Fruit fly (Drosophila melanogaster): Measurements from ENCODE around the gene Sfp84E.

Sfp84E gene

DNA sequence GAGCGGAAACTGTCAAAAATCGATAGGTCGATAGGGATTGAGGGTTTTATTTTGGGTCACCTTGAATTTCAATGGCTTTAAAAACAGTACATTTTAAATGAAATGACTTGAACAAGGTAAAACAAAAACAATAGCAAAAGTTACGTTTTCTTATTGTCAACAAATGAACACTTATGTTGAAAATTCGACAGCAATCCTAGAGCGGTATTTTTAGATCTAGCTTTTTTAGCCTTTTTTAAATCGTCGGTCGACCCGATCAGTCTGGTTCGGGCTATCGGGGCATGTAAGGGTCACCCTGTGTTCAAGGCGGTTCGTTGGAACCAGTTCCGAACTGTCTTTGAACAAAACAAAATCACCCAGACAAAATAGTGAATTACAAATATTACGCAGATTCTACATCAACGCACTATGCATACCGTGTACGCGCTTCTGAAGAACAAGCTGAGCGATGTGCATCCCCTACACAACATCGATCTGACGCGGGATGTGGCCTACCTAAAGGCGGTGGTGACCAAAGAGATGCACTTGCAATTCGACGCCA is 29.0 kb upstream of the Sfp84E start, which contains the start of the genes CG11052 and CG3223 (continued):
- TF ChIP-seq CG2199 (GFP tag; IDR thresholded peaks at IDR 0.05) (no peak), fd96Cb (tag; optimal IDR thresholded peaks at IDR 0.05) (no peak), crp (GFP tag; optimal IDR thresholded peaks at IDR 0.05) (peak in 1 of 2 experiments; percentile 9), Rx (GFP tag; IDR thresholded peaks at IDR 0.05) (no peak), ro (GFP tag; IDR thresholded peaks at IDR 0.05) (no peak), CkIIα-i1 (GFP tag; IDR thresholded peaks at IDR 0.05) (no peak), jigr1 (GFP tag; IDR thresholded peaks at IDR 0.05) (no peak), CG6765 (GFP tag; optimal IDR thresholded peaks at IDR 0.05) (no peak), CG10366 (GFP tag; IDR thresholded peaks at IDR 0.05) (no peak), dmrt11E (tag; optimal IDR thresholded peaks at IDR 0.05) (no peak), CG6175 (GFP tag; IDR thresholded peaks at IDR 0.05) (no peak), Vsx1 (GFP tag; optimal IDR thresholded peaks at IDR 0.05) (no peak), NK7.1 (GFP tag; optimal IDR thresholded peaks at IDR 0.05) (no peak), dimm (GFP tag; IDR thresholded peaks at IDR 0.05) (no peak), NC2β (GFP tag; optimal IDR thresholded peaks at IDR 0.05) (no peak), CG8765 (GFP tag; IDR thresholded peaks at IDR 0.05) (no peak), ewg (GFP tag; optimal IDR thresholded peaks at IDR 0.05) (no peak), vvl (GFP tag; IDR thresholded peaks at IDR 0.05) (peak; percentile 51), D (optimal IDR thresholded peaks at IDR 0.05) (no peak), D (GFP tag; optimal IDR thresholded peaks at IDR 0.05) (no peak), CG7271 (tag; optimal IDR thresholded peaks at IDR 0.05) (no peak), Optix (GFP tag; IDR thresholded peaks at IDR 0.05) (no peak), pb (GFP tag; optimal IDR thresholded peaks at IDR 0.05) (no peak), CG3726 (GFP tag; IDR thresholded peaks at IDR 0.05) (no peak), fd64A (GFP tag; optimal IDR thresholded peaks at IDR 0.05) (no peak), Eip74EF (GFP tag; optimal IDR thresholded peaks at IDR 0.05) (no peak), Chrac-16 (GFP tag; optimal IDR thresholded peaks at IDR 0.05) (no peak), dpn (GFP tag; optimal IDR thresholded peaks at IDR 0.05) (peak in 1 of 2 experiments; percentile 21), Adf1 (GFP tag; IDR thresholded peaks at IDR 0.05) (no peak), Hr3 (GFP tag; optimal IDR thresholded peaks at IDR 0.05) (peak; percentile 1), Dp (GFP tag; optimal IDR thresholded peaks at IDR 0.05) (peak; percentile 69), fd3F (GFP tag; optimal IDR thresholded peaks at IDR 0.05) (no peak), CG9817 (tag; optimal IDR thresholded peaks at IDR 0.05) (no peak), CG12104 (GFP tag; optimal IDR thresholded peaks at IDR 0.05) (no peak), MTF-1 (GFP tag; optimal IDR thresholded peaks at IDR 0.05; ENCODE audit: borderline replicate concordance) (no peak), pho (GFP tag; optimal IDR thresholded peaks at IDR 0.05) (peak; percentile 29), CG18011 (GFP tag; optimal IDR thresholded peaks at IDR 0.05) (no peak), CG10209 (GFP tag; optimal IDR thresholded peaks at IDR 0.05) (no peak), CG32772 (GFP tag; IDR thresholded peaks at IDR 0.05) (no peak), CrebB (tag; optimal IDR thresholded peaks at IDR 0.05) (no peak), unpg (GFP tag; optimal IDR thresholded peaks at IDR 0.05) (no peak), CG9876 (GFP tag; optimal IDR thresholded peaks at IDR 0.05) (no peak), CG9215 (GFP tag; IDR thresholded peaks at IDR 0.05) (no peak), BtbVII (GFP tag; optimal IDR thresholded peaks at IDR 0.05) (no peak), Rfx (GFP tag; IDR thresholded peaks at IDR 0.05) (peak; percentile 55; the same call in 1 of the 2 replicates), psq (GFP tag; optimal IDR thresholded peaks at IDR 0.05) (no peak), Mes4 (GFP tag; optimal IDR thresholded peaks at IDR 0.05) (no peak), mam (GFP tag; optimal IDR thresholded peaks at IDR 0.05) (peak; percentile 8), Fer2 (tag; optimal IDR thresholded peaks at IDR 0.05) (no peak), emc (GFP tag; optimal IDR thresholded peaks at IDR 0.05) (no peak), CG2129 (GFP tag; IDR thresholded peaks at IDR 0.05; ENCODE audit: partially characterized antibody) (no peak)
